Worm (Caenorhabditis elegans) whole organism, L2 larva: Measurements from ENCODE around the gene D1005.2.

ENCODE experiments used
- F13H6.1 ChIP-seq: sonication (generic microtip); optimal IDR thresholded peaks from 2 replicates; lab custom pipeline; 2016; ENCODE audit warnings: missing genetic modification characterization, missing compliant biosample characterization
- R02D3.7 ChIP-seq: fragments of 150-350 bp; optimal IDR thresholded peaks from 2 replicates; lab custom pipeline; 2014; ENCODE audit warnings: missing biosample characterization, missing genetic modification characterization
- Y55F3AM.14 ChIP-seq: fragments of 200-800 bp; sonication (Bioruptor generic); optimal IDR thresholded peaks from 2 replicates; lab custom pipeline; 2018; ENCODE audit warnings: mild to moderate bottlenecking, missing genetic modification characterization, missing compliant biosample characterization
- ama-1 ChIP-seq: fragments of 150-350 bp; optimal IDR thresholded peaks from 2 replicates; lab custom pipeline; 2018; ENCODE audit warnings: inconsistent platforms
- elt-3 ChIP-seq: sonication (generic microtip); optimal IDR thresholded peaks from 2 replicates; lab custom pipeline; 2017; ENCODE audit warnings: missing biosample characterization, missing genetic modification characterization
- lin-13 ChIP-seq: fragments of 150-350 bp; optimal IDR thresholded peaks from 2 replicates; lab custom pipeline; 2014; ENCODE audit warnings: missing biosample characterization, missing genetic modification reagents, missing genetic modification characterization
- lin-39 ChIP-seq: fragments of 150-350 bp; optimal IDR thresholded peaks from 2 replicates; lab custom pipeline; 2014; ENCODE audit warnings: missing biosample characterization, missing genetic modification reagents, missing genetic modification characterization
- mdl-1 ChIP-seq, 2 experiments: fragments of 150-350 bp in 1 of 2; sonication (generic microtip) in 1 of 2; optimal IDR thresholded peaks; 2 replicates each; lab custom pipeline; 2017; ENCODE audit warnings: missing biosample characterization in 2 of 2, missing genetic modification characterization in 2 of 2
- nhr-11 ChIP-seq: fragments of 150-350 bp; optimal IDR thresholded peaks from 2 replicates; lab custom pipeline; 2014; ENCODE audit warnings: missing biosample characterization, missing genetic modification characterization
- nhr-12 ChIP-seq: fragments of 150-350 bp; optimal IDR thresholded peaks from 2 replicates; lab custom pipeline; 2014; ENCODE audit warnings: missing biosample characterization, missing genetic modification characterization
- nhr-237 ChIP-seq: fragments of 150-350 bp; optimal IDR thresholded peaks from 2 replicates; lab custom pipeline; 2014; ENCODE audit warnings: missing biosample characterization, missing genetic modification characterization
- peb-1 ChIP-seq: fragments of 150-350 bp; optimal IDR thresholded peaks from 2 replicates; lab custom pipeline; 2014; ENCODE audit warnings: missing biosample characterization, missing genetic modification characterization
- zag-1 ChIP-seq: fragments of 150-350 bp; optimal IDR thresholded peaks from 2 replicates; lab custom pipeline; 2014; ENCODE audit warnings: missing biosample characterization, missing genetic modification characterization
- ztf-11 ChIP-seq: sonication (generic microtip); optimal IDR thresholded peaks from 2 replicates; lab custom pipeline; 2017; ENCODE audit warnings: missing biosample characterization, missing genetic modification characterization

- TF ChIP-seq nhr-11 (no peak), zag-1 (tag; lab: Kevin White, UChicago) (no peak), lin-13 (GFP tag; lab: Kevin White, UChicago) (no peak), nhr-12 (tag; lab: Kevin White, UChicago) (no peak), nhr-237 (tag; lab: Kevin White, UChicago) (no peak), peb-1 (no peak), R02D3.7 (tag; lab: Kevin White, UChicago) (no peak), lin-39 (tag; lab: Kevin White, UChicago) (no peak), ama-1 (lab: Kevin White, UChicago) (no peak), F13H6.1 (no peak), ztf-11 (tag; lab: Kevin White, UChicago) (no peak), Y55F3AM.14 (GFP tag; lab: Kevin White, UChicago) (no peak), elt-3 (tag; lab: Kevin White, UChicago) (no peak), mdl-1 (tag; optimal IDR thresholded peaks at IDR 0.05; lab: Kevin White, UChicago) (no peak)
Measured at ce11 chrX:1491036-1491435, 32.2 kb downstream of the D1005.2 start.
